Fruit fly (Drosophila melanogaster) whole organism: ENCODE results near the gene CG17378.

Experiments
- CG8478 ChIP-seq: fragments of >200 bp; optimal IDR thresholded peaks from 2 replicates; lab custom pipeline; 2018; ENCODE audit warnings: inconsistent platforms
- Dll ChIP-seq: fragments of >200 bp; optimal IDR thresholded peaks from 2 replicates; lab custom pipeline; 2017
- EcR ChIP-seq, 2 experiments: fragments of >200 bp; optimal IDR thresholded peaks; 2 replicates each; lab custom pipeline; 2017; ENCODE audit warnings: missing biosample characterization in 2 of 2, missing genetic modification characterization in 2 of 2, missing genetic modification reagents in 2 of 2
- pan ChIP-seq: fragments of >200 bp; optimal IDR thresholded peaks from 2 replicates; lab custom pipeline; 2017
- psq ChIP-seq: fragments of >200 bp; optimal IDR thresholded peaks from 2 replicates; lab custom pipeline; 2017
- usp ChIP-seq: fragments of >200 bp; optimal IDR thresholded peaks from 2 replicates; lab custom pipeline; 2017; ENCODE audit warnings: missing biosample characterization, missing genetic modification characterization, mixed read lengths

The CG17378 gene

DNA sequence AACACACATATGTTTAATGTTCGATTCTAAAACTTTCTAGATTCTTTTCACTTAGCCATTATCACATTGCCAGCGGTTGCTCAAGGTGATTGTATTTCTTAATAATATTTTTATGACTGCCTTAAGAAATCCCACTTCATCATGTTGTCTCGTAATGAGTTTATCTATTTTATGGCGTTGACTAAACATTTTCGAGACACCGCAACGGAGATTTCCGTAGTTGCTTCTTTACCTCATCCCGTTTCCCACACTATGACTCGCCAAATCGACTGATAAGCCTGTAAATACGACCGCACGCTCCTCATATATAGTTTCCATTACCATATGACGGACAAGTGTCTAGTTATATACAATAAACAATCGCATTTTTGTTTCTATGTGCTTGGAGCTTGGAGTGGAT lies 11.7 kb downstream of the CG17378 start:
- TF ChIP-seq pan (lab: Kevin White, UChicago) (no peak), usp (no peak), CG8478 (lab: Kevin White, UChicago) (no peak), Dll (lab: Kevin White, UChicago) (no peak), psq (lab: Kevin White, UChicago) (no peak), EcR (GFP tag; optimal IDR thresholded peaks at IDR 0.05; lab: Kevin White, UChicago) (no peak)

DNA sequence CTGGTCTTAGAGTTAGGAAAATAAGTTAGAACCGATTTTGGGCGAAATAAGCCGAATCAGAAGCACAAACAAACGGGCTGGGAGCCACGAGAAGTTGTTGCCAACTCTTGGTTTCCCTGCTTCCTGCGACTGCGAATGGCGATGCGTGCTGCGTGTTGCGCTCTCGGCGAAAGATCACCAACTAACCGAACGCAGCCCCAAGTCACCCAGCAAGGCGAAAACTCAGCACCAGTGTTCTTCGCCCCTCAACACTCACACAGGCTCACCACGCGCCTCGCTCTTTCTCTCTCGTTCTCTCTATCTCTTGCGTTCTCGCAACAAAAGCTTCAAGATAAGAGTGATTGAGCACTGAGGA lies 12.8 kb downstream of the CG17378 start, which contains the start of gene nrv1:
Gene nrv1, minus strand, starts transcription at position 188 of the 355 bp plus-strand sequence.
- TF ChIP-seq Dll (lab: Kevin White, UChicago) (peak; percentile 91), psq (lab: Kevin White, UChicago) (no peak)

DNA sequence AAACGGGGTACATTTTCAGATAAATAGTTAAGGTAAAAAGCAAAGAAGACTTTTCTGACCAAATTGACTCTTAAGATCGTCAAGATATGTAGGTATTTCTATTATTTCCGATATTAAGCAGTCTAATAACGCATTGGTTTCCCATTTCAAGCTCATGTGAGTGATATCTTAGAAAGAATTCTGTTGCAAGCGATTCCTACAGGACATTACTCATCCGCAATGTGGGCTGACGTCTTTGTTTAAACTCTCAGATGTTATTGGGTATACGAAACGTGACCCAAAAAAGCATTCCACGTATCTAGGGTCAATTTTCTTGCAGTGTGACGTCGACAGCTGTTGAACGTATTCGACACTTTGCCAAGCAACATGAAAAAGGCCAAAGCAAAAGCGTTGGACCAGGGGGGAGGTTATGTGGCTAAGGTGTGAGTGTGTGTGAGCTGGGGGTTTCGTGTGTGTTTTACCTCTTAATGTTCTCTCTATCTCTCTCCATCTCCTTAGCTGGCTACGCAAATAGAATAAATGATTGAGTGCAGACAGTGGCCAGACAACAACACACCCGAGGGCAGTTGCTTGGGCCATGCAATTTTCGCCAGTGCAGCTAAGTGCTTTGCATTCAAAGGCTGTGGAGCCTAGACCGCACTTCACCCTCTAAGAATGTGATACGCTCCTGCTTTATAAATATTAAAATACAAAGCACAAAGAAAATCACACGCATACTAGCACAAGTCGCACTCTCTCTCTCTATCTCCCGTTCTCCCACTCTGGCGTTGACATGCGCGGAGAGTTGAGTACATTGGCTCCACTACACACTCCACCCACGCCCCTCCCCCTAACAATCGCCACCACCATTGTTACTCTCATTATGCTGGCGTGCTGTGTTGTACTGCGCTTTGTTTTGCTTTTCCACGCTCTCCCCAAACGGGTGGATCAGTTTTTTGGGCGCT lies 13.5 kb downstream of the CG17378 start:
- peak; percentile 76 to 79 for TF ChIP-seq EcR (GFP tag; optimal IDR thresholded peaks at IDR 0.05; lab: Kevin White, UChicago)
- TF ChIP-seq CG8478 (lab: Kevin White, UChicago), result peak; percentile 36
- no peak for TF ChIP-seq psq (lab: Kevin White, UChicago)
- peak; percentile 91 for TF ChIP-seq Dll (lab: Kevin White, UChicago)

dm6 chr2L:6787973-6788368 lies 14.1 kb downstream of the CG17378 start:
- no peak for TF ChIP-seq pan (lab: Kevin White, UChicago)
- no peak for TF ChIP-seq Dll (lab: Kevin White, UChicago)
- no peak for TF ChIP-seq psq (lab: Kevin White, UChicago)
- no peak for TF ChIP-seq CG8478 (lab: Kevin White, UChicago)
- no peak for TF ChIP-seq EcR (GFP tag; optimal IDR thresholded peaks at IDR 0.05; lab: Kevin White, UChicago)
- TF ChIP-seq usp, result no peak

- TF ChIP-seq EcR (GFP tag; optimal IDR thresholded peaks at IDR 0.05; lab: Kevin White, UChicago), result no peak
- no peak for TF ChIP-seq usp
- no peak for TF ChIP-seq psq (lab: Kevin White, UChicago)
- TF ChIP-seq CG8478 (lab: Kevin White, UChicago), result no peak
- no peak for TF ChIP-seq pan (lab: Kevin White, UChicago)
- TF ChIP-seq Dll (lab: Kevin White, UChicago), result no peak
Observed at dm6 chr2L:6789358-6789757, 15.5 kb downstream of the CG17378 start.

DNA sequence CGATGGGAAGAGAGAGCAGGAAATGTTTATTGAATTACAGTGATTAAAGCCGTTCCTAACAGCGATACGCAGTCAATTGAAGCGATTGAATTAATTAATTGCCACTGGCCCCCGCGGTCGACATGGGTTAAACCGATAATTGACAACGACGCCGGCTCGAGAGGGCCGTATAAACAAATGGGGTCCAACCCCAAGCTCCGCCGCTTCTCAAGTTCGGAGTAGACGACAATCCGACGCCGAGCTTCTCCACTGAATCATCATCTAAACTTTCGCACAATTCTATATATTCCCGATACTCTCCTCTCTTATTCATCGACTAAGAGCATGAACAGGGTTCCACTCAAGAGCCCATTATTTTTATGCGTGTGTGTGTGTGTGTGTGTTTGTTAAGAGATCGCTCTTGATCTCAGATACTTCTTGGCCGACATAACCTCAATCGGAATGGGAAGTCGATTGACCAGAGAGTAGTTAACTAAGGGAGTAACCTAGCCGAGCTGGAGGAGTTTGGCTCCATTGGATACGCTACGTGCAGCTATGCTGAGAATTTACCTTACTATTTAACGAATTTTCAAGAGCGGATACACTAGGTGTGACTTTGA lies 18.1 kb downstream of the CG17378 start:
- TF ChIP-seq usp, result no peak
- TF ChIP-seq psq (lab: Kevin White, UChicago), result no peak
- TF ChIP-seq Dll (lab: Kevin White, UChicago), result no peak
- TF ChIP-seq pan (lab: Kevin White, UChicago), result no peak
- TF ChIP-seq EcR (GFP tag; optimal IDR thresholded peaks at IDR 0.05; lab: Kevin White, UChicago), result no peak
- TF ChIP-seq CG8478 (lab: Kevin White, UChicago), result no peak

- TF ChIP-seq pan (lab: Kevin White, UChicago), result no peak
Observed at dm6 chr2L:6793763-6794417, 20.0 kb downstream of the CG17378 start.

- TF ChIP-seq EcR (GFP tag; optimal IDR thresholded peaks at IDR 0.05; lab: Kevin White, UChicago) (no peak), CG8478 (lab: Kevin White, UChicago) (no peak), Dll (lab: Kevin White, UChicago) (no peak), psq (lab: Kevin White, UChicago) (no peak), usp (no peak), pan (lab: Kevin White, UChicago) (no peak)
Observed at dm6 chr2L:6794418-6794793, 20.6 kb downstream of the CG17378 start.

dm6 chr2L:6794956-6795522 lies 21.2 kb downstream of the CG17378 start:
- TF ChIP-seq Dll (lab: Kevin White, UChicago), result no peak
- TF ChIP-seq usp, result no peak
- no peak for TF ChIP-seq CG8478 (lab: Kevin White, UChicago)
- TF ChIP-seq psq (lab: Kevin White, UChicago), result no peak
- no peak for TF ChIP-seq EcR (GFP tag; optimal IDR thresholded peaks at IDR 0.05; lab: Kevin White, UChicago)
- TF ChIP-seq pan (lab: Kevin White, UChicago), result no peak

dm6 chr2L:6797408-6797807 lies 23.6 kb downstream of the CG17378 start:
- TF ChIP-seq usp (no peak), CG8478 (lab: Kevin White, UChicago) (no peak), psq (lab: Kevin White, UChicago) (no peak)

dm6 chr2L:6798762-6799246 lies 25.0 kb downstream of the CG17378 start, which contains the start of the genes nrv2 and CG43610:
TSS of gene nrv2 (minus strand) at chr2L:6798862.
TSS of gene CG43610 (plus strand) at chr2L:6799196.
- TF ChIP-seq psq (lab: Kevin White, UChicago) (no peak), pan (lab: Kevin White, UChicago) (no peak), usp (no peak), EcR (GFP tag; optimal IDR thresholded peaks at IDR 0.05; lab: Kevin White, UChicago) (no peak), CG8478 (lab: Kevin White, UChicago) (no peak), Dll (lab: Kevin White, UChicago) (no peak)
